Fruit fly (Drosophila melanogaster) whole organism, pupa: ENCODE results near the gene scyl.

Source experiments
- CG13204 ChIP-seq: fragments of 200-800 bp; sonication (Bioruptor generic); optimal IDR thresholded peaks from 2 replicates; lab custom pipeline; 2018; ENCODE audit warnings: missing biosample characterization, mild to moderate bottlenecking, missing genetic modification characterization, moderate library complexity
- CG17806 ChIP-seq: fragments of 200-800 bp; sonication (Bioruptor generic); optimal IDR thresholded peaks from 2 replicates; lab custom pipeline; 2018; ENCODE audit warnings: missing biosample characterization, mild to moderate bottlenecking, missing genetic modification characterization, moderate library complexity
- D1 ChIP-seq: fragments of 200-800 bp; sonication (Bioruptor generic); optimal IDR thresholded peaks from 2 replicates; lab custom pipeline; 2018; ENCODE audit warnings: missing biosample characterization, mild to moderate bottlenecking, missing genetic modification characterization, moderate library complexity
- fd96Ca ChIP-seq: fragments of 200-800 bp; sonication (Bioruptor generic); IDR thresholded peaks from 3 replicates; pipeline ENCODE4 v1.3.6; 2022; ENCODE audit warnings: missing biosample characterization, missing genetic modification characterization

- TF ChIP-seq fd96Ca (GFP tag; lab: Robert Waterston, UW), result no peak
- TF ChIP-seq CG17806 (tag; lab: Kevin White, UChicago), result no peak
- peak; percentile 28 for TF ChIP-seq CG13204 (GFP tag; lab: Kevin White, UChicago)
- no peak for TF ChIP-seq D1 (tag; lab: Kevin White, UChicago)
Measured at dm6 chr3L:11213643-11214042, 38.5 kb upstream of the scyl start.
